Fruit fly (Drosophila melanogaster): ENCODE data around the gene toe.

dm6 chr3L:12374420-12374819, 58.0 kb downstream of the toe start:
- TF ChIP-seq Myc (optimal IDR thresholded peaks at IDR 0.05), result no peak
- no peak for TF ChIP-seq h (optimal IDR thresholded peaks at IDR 0.05)
- no peak for TF ChIP-seq psq (optimal IDR thresholded peaks at IDR 0.05)
- TF ChIP-seq insv (optimal IDR thresholded peaks at IDR 0.05), result no peak
